Worm (Caenorhabditis elegans) whole organism, young adult: ENCODE measurements around the gene nhr-267.

Experiments
- B0019.2 ChIP-seq: fragments of 200-800 bp; sonication (Bioruptor generic); conservative IDR thresholded peaks from 2 replicates; pipeline ENCODE4 v1.3.6; 2022; ENCODE audit warnings: missing genetic modification reagents, missing genetic modification characterization, missing compliant biosample characterization
- B0261.1 ChIP-seq: sonication (generic microtip); optimal IDR thresholded peaks from 2 replicates; lab custom pipeline; 2016; ENCODE audit warnings: mild to moderate bottlenecking, missing genetic modification characterization, moderate library complexity, missing compliant biosample characterization
- C17E4.6 ChIP-seq: fragments of 200-800 bp; sonication (Bioruptor generic); IDR thresholded peaks from 2 replicates; pipeline ENCODE4 v1.3.6; 2022; ENCODE audit warnings: missing genetic modification reagents, missing genetic modification characterization, missing compliant biosample characterization
- F37B4.10 ChIP-seq: fragments of 200-800 bp; sonication (Bioruptor generic); IDR thresholded peaks from 2 replicates; pipeline ENCODE4 v1.3.6; 2022; ENCODE audit warnings: missing genetic modification characterization, missing compliant biosample characterization
- F39B2.1 ChIP-seq: fragments of 200-800 bp; sonication (Bioruptor generic); IDR thresholded peaks from 2 replicates; pipeline ENCODE4 v1.3.6; 2022; ENCODE audit warnings: missing genetic modification reagents, missing genetic modification characterization, missing compliant biosample characterization
- F55B11.4 ChIP-seq: sonication (generic microtip); optimal IDR thresholded peaks from 2 replicates; lab custom pipeline; 2016; ENCODE audit warnings: missing compliant biosample characterization, missing genetic modification characterization, borderline replicate concordance; ENCODE audit not compliant: insufficient read depth
- Y53F4B.3 ChIP-seq: fragments of 200-800 bp; sonication (Bioruptor generic); IDR thresholded peaks from 2 replicates; pipeline ENCODE4 v1.3.6; 2022; ENCODE audit warnings: missing genetic modification reagents, missing genetic modification characterization, missing compliant biosample characterization
- Y56A3A.18 ChIP-seq: fragments of 200-800 bp; sonication (Bioruptor generic); IDR thresholded peaks from 2 replicates; pipeline ENCODE4 v1.3.6; 2022; ENCODE audit warnings: missing genetic modification reagents, missing genetic modification characterization, missing compliant biosample characterization
- Y79H2A.3 ChIP-seq: fragments of 200-800 bp; sonication (Bioruptor generic); conservative IDR thresholded peaks from 2 replicates; pipeline ENCODE4 v1.3.6; 2022; ENCODE audit warnings: missing genetic modification reagents, missing genetic modification characterization, missing compliant biosample characterization
- akir-1 ChIP-seq: fragments of 200-800 bp; sonication (Bioruptor generic); optimal IDR thresholded peaks from 2 replicates; lab custom pipeline; 2018; ENCODE audit warnings: mild to moderate bottlenecking, missing genetic modification characterization, moderate library complexity, missing compliant biosample characterization
- ama-1 ChIP-seq, 3 experiments: fragments of 150-350 bp in 1 of 3; sonication (generic microtip) in 2 of 3; optimal IDR thresholded peaks; 2 replicates each; lab custom pipeline; 2014 to 2018; ENCODE audit warnings: missing biosample characterization in 2 of 3, missing genetic modification characterization in 2 of 3, missing genetic modification reagents in 2 of 3
- aptf-3 ChIP-seq: fragments of 200-800 bp; sonication (Bioruptor generic); IDR thresholded peaks from 2 replicates; pipeline ENCODE4 v1.3.6; 2022; ENCODE audit warnings: missing genetic modification characterization, missing compliant biosample characterization
- athp-1 ChIP-seq: sonication (generic microtip); optimal IDR thresholded peaks from 2 replicates; lab custom pipeline; 2017; ENCODE audit warnings: mild to moderate bottlenecking, missing genetic modification characterization, missing compliant biosample characterization
- ceh-100 ChIP-seq: fragments of 200-800 bp; sonication (Bioruptor generic); IDR thresholded peaks from 2 replicates; pipeline ENCODE4 v1.3.6; 2022; ENCODE audit warnings: missing genetic modification reagents, missing genetic modification characterization, missing compliant biosample characterization
- chd-7 ChIP-seq: sonication (generic microtip); optimal IDR thresholded peaks from 2 replicates; lab custom pipeline; 2016; ENCODE audit warnings: mild to moderate bottlenecking, missing genetic modification characterization, moderate library complexity, missing compliant biosample characterization
- dpl-1 ChIP-seq: fragments of 150-350 bp; optimal IDR thresholded peaks from 2 replicates; lab custom pipeline; 2014; ENCODE audit warnings: missing biosample characterization, missing genetic modification reagents, missing genetic modification characterization
- efl-1 ChIP-seq: fragments of 150-350 bp; optimal IDR thresholded peaks from 2 replicates; lab custom pipeline; 2014; ENCODE audit warnings: missing biosample characterization, missing genetic modification reagents, missing genetic modification characterization
- egrh-3 ChIP-seq: fragments of 200-800 bp; sonication (Bioruptor generic); IDR thresholded peaks from 2 replicates; pipeline ENCODE4 v1.3.6; 2022; ENCODE audit warnings: missing genetic modification reagents, missing genetic modification characterization, missing compliant biosample characterization
- hrde-1 ChIP-seq: sonication (generic microtip); optimal IDR thresholded peaks from 2 replicates; lab custom pipeline; 2016; ENCODE audit warnings: missing genetic modification characterization, mild to moderate bottlenecking, missing compliant biosample characterization, moderate library complexity, missing genotype, missing genetic modification reagents, borderline replicate concordance
- hsf-1 ChIP-seq: fragments of 200-800 bp; sonication (Bioruptor generic); IDR thresholded peaks from 2 replicates; pipeline ENCODE4 v1.3.6; 2022; ENCODE audit warnings: missing genetic modification reagents, missing genetic modification characterization, missing compliant biosample characterization
- let-607 ChIP-seq, 2 experiments: fragments of 200-800 bp in 1 of 2; sonication (Bioruptor generic) in 1 of 2; sonication (generic microtip) in 1 of 2; optimal IDR thresholded peaks; 2 replicates each; lab custom pipeline; 2016 to 2018; ENCODE audit warnings: mild to moderate bottlenecking in 2 of 2, missing compliant biosample characterization in 2 of 2, missing genetic modification characterization in 2 of 2, moderate library complexity in 2 of 2, missing genotype in 1 of 2
- lir-1 ChIP-seq: fragments of 200-800 bp; sonication (Bioruptor generic); conservative IDR thresholded peaks from 2 replicates; pipeline ENCODE4 v1.3.6; 2022; ENCODE audit warnings: missing genetic modification reagents, missing genetic modification characterization, missing compliant biosample characterization
- lsy-27 ChIP-seq: sonication (generic microtip); optimal IDR thresholded peaks from 2 replicates; lab custom pipeline; 2017; ENCODE audit warnings: missing genetic modification characterization, mild to moderate bottlenecking, missing compliant biosample characterization, antibody characterized with exemption, missing genotype, borderline replicate concordance; ENCODE audit not compliant: insufficient read depth
- madf-10 ChIP-seq: sonication (generic microtip); optimal IDR thresholded peaks from 2 replicates; lab custom pipeline; 2016; ENCODE audit warnings: mild to moderate bottlenecking, missing genetic modification characterization, missing compliant biosample characterization
- mcd-1 ChIP-seq: fragments of 200-800 bp; sonication (Bioruptor generic); IDR thresholded peaks from 2 replicates; pipeline ENCODE4 v1.3.6; 2022; ENCODE audit warnings: missing genetic modification reagents, missing genetic modification characterization, missing compliant biosample characterization
- mel-28 ChIP-seq: sonication (generic microtip); optimal IDR thresholded peaks from 2 replicates; lab custom pipeline; 2016; ENCODE audit warnings: borderline replicate concordance, mild to moderate bottlenecking, missing genetic modification characterization, missing compliant biosample characterization
- mxl-1 ChIP-seq: sonication (generic microtip); optimal IDR thresholded peaks from 2 replicates; lab custom pipeline; 2016; ENCODE audit warnings: missing genetic modification characterization, missing compliant biosample characterization
- nhr-90 ChIP-seq: sonication (generic microtip); optimal IDR thresholded peaks from 2 replicates; lab custom pipeline; 2016; ENCODE audit warnings: missing genotype, mild to moderate bottlenecking, missing genetic modification characterization, missing compliant biosample characterization
- rcor-1 ChIP-seq: fragments of 200-800 bp; sonication (Bioruptor generic); IDR thresholded peaks from 2 replicates; pipeline ENCODE4 v1.3.6; 2022; ENCODE audit warnings: missing genetic modification reagents, missing genetic modification characterization, missing compliant biosample characterization
- repo-1 ChIP-seq: sonication (generic microtip); optimal IDR thresholded peaks from 2 replicates; lab custom pipeline; 2017; ENCODE audit warnings: mild to moderate bottlenecking, missing genetic modification characterization, missing compliant biosample characterization
- rpc-1 ChIP-seq, 2 experiments: fragments of 150-350 bp in 1 of 2; sonication (generic microtip) in 1 of 2; optimal IDR thresholded peaks; 2 replicates each; lab custom pipeline; 2014 to 2018; ENCODE audit warnings: missing biosample characterization in 1 of 2, missing genetic modification characterization in 1 of 2, missing genetic modification reagents in 1 of 2, missing genotype in 1 of 2
- sptf-2 ChIP-seq: fragments of 200-800 bp; sonication (Bioruptor generic); optimal IDR thresholded peaks from 2 replicates; lab custom pipeline; 2018; ENCODE audit warnings: mild to moderate bottlenecking, missing genetic modification characterization, missing compliant biosample characterization
- zfh-2 ChIP-seq: fragments of 200-800 bp; sonication (Bioruptor generic); conservative IDR thresholded peaks from 2 replicates; pipeline ENCODE4 v1.3.6; 2022; ENCODE audit warnings: missing genetic modification reagents, missing genetic modification characterization, missing compliant biosample characterization
- zim-3 ChIP-seq: sonication (generic microtip); optimal IDR thresholded peaks from 2 replicates; lab custom pipeline; 2017; ENCODE audit warnings: mild to moderate bottlenecking, missing genetic modification characterization, moderate library complexity, missing compliant biosample characterization
- ztf-22 ChIP-seq: fragments of 200-800 bp; sonication (Bioruptor generic); optimal IDR thresholded peaks from 2 replicates; lab custom pipeline; 2018; ENCODE audit warnings: mild to moderate bottlenecking, missing genetic modification characterization, moderate library complexity, missing compliant biosample characterization
- ztf-26 ChIP-seq: sonication (generic microtip); optimal IDR thresholded peaks from 2 replicates; lab custom pipeline; 2017; ENCODE audit warnings: missing genetic modification characterization, missing compliant biosample characterization

Gene nhr-267

ce11 chrIV:9308975-9309374 lies 22.8 kb upstream of the nhr-267 start, which contains the start of gene F49C12.6:
TSS of gene F49C12.6 (minus strand) at chrIV:9309075.
- TF ChIP-seq hrde-1 = no peak
- no peak for TF ChIP-seq F39B2.1
- no peak for TF ChIP-seq zim-3 (tag; lab: Kevin White, UChicago)
- no peak for TF ChIP-seq F55B11.4
- TF ChIP-seq F37B4.10 (GFP tag; lab: Robert Waterston, UW) = no peak
- TF ChIP-seq Y79H2A.3 (GFP tag; lab: Robert Waterston, UW) = no peak
- no peak for TF ChIP-seq chd-7 (tag; lab: Kevin White, UChicago)
- TF ChIP-seq lsy-27 (tag; lab: Kevin White, UChicago) = no peak
- no peak for TF ChIP-seq B0019.2
- no peak for TF ChIP-seq efl-1
- no peak for TF ChIP-seq dpl-1
- TF ChIP-seq zfh-2 (GFP tag; lab: Robert Waterston, UW) = no peak
- TF ChIP-seq rpc-1 (optimal IDR thresholded peaks at IDR 0.05; lab: Kevin White, UChicago) = no peak
- no peak for TF ChIP-seq rpc-1 (tag; optimal IDR thresholded peaks at IDR 0.05; lab: Kevin White, UChicago)

ce11 chrIV:9304617-9305016 lies 18.4 kb upstream of the nhr-267 start, which contains the start of gene F49C12.5:
TSS of gene F49C12.5 (plus strand) at chrIV:9304917.
- no peak for TF ChIP-seq nhr-90 (tag; lab: Kevin White, UChicago)
- no peak for TF ChIP-seq Y53F4B.3
- TF ChIP-seq mel-28 (tag; lab: Kevin White, UChicago) = no peak
- TF ChIP-seq akir-1 (GFP tag; lab: Kevin White, UChicago) = no peak
- no peak for TF ChIP-seq madf-10
- no peak for TF ChIP-seq ztf-22 (GFP tag; lab: Kevin White, UChicago)
- TF ChIP-seq lir-1 = no peak
- no peak for TF ChIP-seq mcd-1
- TF ChIP-seq aptf-3 (GFP tag; lab: Robert Waterston, UW) = no peak

- TF ChIP-seq C17E4.6 (GFP tag; lab: Robert Waterston, UW) = no peak
- no peak for TF ChIP-seq Y56A3A.18 (GFP tag; lab: Robert Waterston, UW)
- no peak for TF ChIP-seq F55B11.4
- TF ChIP-seq let-607 (tag; optimal IDR thresholded peaks at IDR 0.05; lab: Kevin White, UChicago) = no peak
- no peak for TF ChIP-seq ama-1 (optimal IDR thresholded peaks at IDR 0.05; lab: Kevin White, UChicago)
- TF ChIP-seq ama-1 (GFP tag; optimal IDR thresholded peaks at IDR 0.05; lab: Kevin White, UChicago) = no peak
- TF ChIP-seq, all 124 proteins: peak for 0
Measured at ce11 chrIV:9303994-9304393, 17.8 kb upstream of the nhr-267 start, which contains the start of gene F49C12.4. TSS of gene F49C12.4 (minus strand) at chrIV:9304094.

ce11 chrIV:9300127-9300526 lies 13.9 kb upstream of the nhr-267 start, which contains the start of gene F49C12.3:
TSS of gene F49C12.3 (plus strand) at chrIV:9300427.
- TF ChIP-seq egrh-3 (GFP tag; lab: Robert Waterston, UW) (no peak), B0261.1 (tag; lab: Kevin White, UChicago) (no peak), ceh-100 (no peak), ztf-26 (no peak), rcor-1 (GFP tag; lab: Robert Waterston, UW) (no peak), repo-1 (tag; lab: Kevin White, UChicago) (no peak), hsf-1 (GFP tag; lab: Robert Waterston, UW) (no peak), mxl-1 (tag; lab: Kevin White, UChicago) (no peak), sptf-2 (GFP tag; lab: Kevin White, UChicago) (no peak), F37B4.10 (GFP tag; lab: Robert Waterston, UW) (no peak), athp-1 (tag; lab: Kevin White, UChicago) (no peak)
